Fruit fly (Drosophila melanogaster) Kc167 (cell line): Measurements from ENCODE around the gene CG15771.

Experiments
- Myc ChIP-seq: fragments of >200 bp; optimal IDR thresholded peaks from 2 replicates; lab custom pipeline; 2017; ENCODE audit warnings: missing external identifiers
- Sin3A ChIP-seq: fragments of >200 bp; optimal IDR thresholded peaks from 2 replicates; lab custom pipeline; 2018; ENCODE audit warnings: missing external identifiers
- h ChIP-seq: fragments of >200 bp; optimal IDR thresholded peaks from 3 replicates; lab custom pipeline; 2018; ENCODE audit warnings: missing external identifiers
- insv ChIP-seq: fragments of >200 bp; optimal IDR thresholded peaks from 3 replicates; lab custom pipeline; 2018; ENCODE audit warnings: missing external identifiers
- psq ChIP-seq: fragments of >200 bp; optimal IDR thresholded peaks from 2 replicates; lab custom pipeline; 2017; ENCODE audit warnings: missing external identifiers
- ttk ChIP-seq: sonication (Bioruptor generic); optimal IDR thresholded peaks from 2 replicates; lab custom pipeline; 2017; ENCODE audit warnings: missing external identifiers

The CG15771 gene

dm6 chrX:5732440-5732839, 22.9 kb upstream of the CG15771 start, which contains the start of gene CG15773:
TSS of gene CG15773 (plus strand) at chrX:5732740.
- TF ChIP-seq h (lab: Kevin White, UChicago) (no peak), ttk (lab: Kevin White, UChicago) (no peak), insv (lab: Kevin White, UChicago) (no peak), Myc (lab: Kevin White, UChicago) (no peak), Sin3A (no peak), psq (lab: Kevin White, UChicago) (no peak)

dm6 chrX:5735268-5735941, 20.0 kb upstream of the CG15771 start:
- TF ChIP-seq h (lab: Kevin White, UChicago) (no peak), Myc (lab: Kevin White, UChicago) (no peak), psq (lab: Kevin White, UChicago) (no peak), Sin3A (no peak), ttk (lab: Kevin White, UChicago) (no peak), insv (lab: Kevin White, UChicago) (no peak)

- no peak for TF ChIP-seq Myc (lab: Kevin White, UChicago)
- no peak for TF ChIP-seq ttk (lab: Kevin White, UChicago)
- TF ChIP-seq insv (lab: Kevin White, UChicago) = no peak
- TF ChIP-seq Sin3A = no peak
- TF ChIP-seq h (lab: Kevin White, UChicago) = no peak
- no peak for TF ChIP-seq psq (lab: Kevin White, UChicago)
Observed at dm6 chrX:5737157-5737556, 18.2 kb upstream of the CG15771 start.

- TF ChIP-seq h (lab: Kevin White, UChicago) = no peak
- TF ChIP-seq psq (lab: Kevin White, UChicago) = no peak
- TF ChIP-seq Myc (lab: Kevin White, UChicago) = no peak
- TF ChIP-seq ttk (lab: Kevin White, UChicago) = no peak
- TF ChIP-seq Sin3A = no peak
- TF ChIP-seq insv (lab: Kevin White, UChicago) = no peak
Observed at dm6 chrX:5737676-5738220, 17.6 kb upstream of the CG15771 start, which contains the start of gene Snx27. TSS of gene Snx27 (minus strand) at chrX:5738031.

- TF ChIP-seq insv (lab: Kevin White, UChicago) = no peak
- TF ChIP-seq psq (lab: Kevin White, UChicago) = no peak
- no peak for TF ChIP-seq ttk (lab: Kevin White, UChicago)
- TF ChIP-seq Myc (lab: Kevin White, UChicago) = no peak
Observed at dm6 chrX:5741625-5742024, 13.7 kb upstream of the CG15771 start.

- TF ChIP-seq Myc (lab: Kevin White, UChicago) (no peak), psq (lab: Kevin White, UChicago) (no peak), insv (lab: Kevin White, UChicago) (no peak), Sin3A (no peak), ttk (lab: Kevin White, UChicago) (no peak), h (lab: Kevin White, UChicago) (no peak)
Observed at dm6 chrX:5744277-5744846, 11.0 kb upstream of the CG15771 start.

- no peak for TF ChIP-seq psq (lab: Kevin White, UChicago)
Observed at dm6 chrX:5744992-5745732, 10.2 kb upstream of the CG15771 start.

dm6 chrX:5745840-5746815, 9.2 kb upstream of the CG15771 start:
- no peak for TF ChIP-seq psq (lab: Kevin White, UChicago)
- TF ChIP-seq Sin3A = no peak
- TF ChIP-seq h (lab: Kevin White, UChicago) = no peak
- TF ChIP-seq insv (lab: Kevin White, UChicago) = no peak
- TF ChIP-seq Myc (lab: Kevin White, UChicago) = no peak
- no peak for TF ChIP-seq ttk (lab: Kevin White, UChicago)

- TF ChIP-seq Myc (lab: Kevin White, UChicago) (no peak), psq (lab: Kevin White, UChicago) (no peak), insv (lab: Kevin White, UChicago) (no peak), Sin3A (no peak), h (lab: Kevin White, UChicago) (no peak)
Observed at dm6 chrX:5746864-5747861, 8.2 kb upstream of the CG15771 start, which contains the start of the genes IntS6 and Rtel1. TSS of gene IntS6 (minus strand) at chrX:5747254. TSS of gene Rtel1 (plus strand) at chrX:5747747.

dm6 chrX:5751949-5752348, 3.4 kb upstream of the CG15771 start, which contains the start of gene CG15772:
TSS of gene CG15772 (plus strand) at chrX:5752249.
- TF ChIP-seq insv (lab: Kevin White, UChicago) (no peak), Sin3A (no peak), psq (lab: Kevin White, UChicago) (no peak), ttk (lab: Kevin White, UChicago) (no peak), h (lab: Kevin White, UChicago) (no peak), Myc (lab: Kevin White, UChicago) (no peak)
